Worm (Caenorhabditis elegans) whole organism, L2 larva: ENCODE results near the gene B0524.6.

ENCODE experiments used
- C34F6.9 ChIP-seq: fragments of 150-350 bp; optimal IDR thresholded peaks from 2 replicates; lab custom pipeline; 2014; ENCODE audit warnings: missing biosample characterization, missing genetic modification characterization
- R02D3.7 ChIP-seq: fragments of 150-350 bp; optimal IDR thresholded peaks from 2 replicates; lab custom pipeline; 2014; ENCODE audit warnings: missing biosample characterization, missing genetic modification characterization
- Y55F3AM.14 ChIP-seq: fragments of 200-800 bp; sonication (Bioruptor generic); optimal IDR thresholded peaks from 2 replicates; lab custom pipeline; 2018; ENCODE audit warnings: mild to moderate bottlenecking, missing genetic modification characterization, missing compliant biosample characterization
- ZK546.5 ChIP-seq: sonication (generic microtip); optimal IDR thresholded peaks from 2 replicates; lab custom pipeline; 2017; ENCODE audit warnings: missing biosample characterization, missing genetic modification characterization
- ama-1 ChIP-seq: fragments of 150-350 bp; optimal IDR thresholded peaks from 2 replicates; lab custom pipeline; 2018; ENCODE audit warnings: inconsistent platforms
- blmp-1 ChIP-seq: sonication (generic microtip); optimal IDR thresholded peaks from 2 replicates; lab custom pipeline; 2017; ENCODE audit warnings: missing genetic modification characterization, mild to moderate bottlenecking, missing compliant biosample characterization, antibody characterized with exemption, moderate library complexity; ENCODE audit not compliant: insufficient read depth
- ceh-16 ChIP-seq: fragments of 150-350 bp; optimal IDR thresholded peaks from 2 replicates; lab custom pipeline; 2014; ENCODE audit warnings: missing biosample characterization, missing genetic modification characterization
- crh-2 ChIP-seq: sonication (generic microtip); optimal IDR thresholded peaks from 2 replicates; lab custom pipeline; 2017; ENCODE audit warnings: missing biosample characterization, missing genetic modification characterization
- egl-27 ChIP-seq: sonication (generic microtip); optimal IDR thresholded peaks from 3 replicates; lab custom pipeline; 2017; ENCODE audit warnings: missing biosample characterization, missing genetic modification reagents, missing genetic modification characterization
- elt-1 ChIP-seq: fragments of 150-350 bp; optimal IDR thresholded peaks from 2 replicates; lab custom pipeline; 2014; ENCODE audit warnings: missing biosample characterization, missing genetic modification characterization
- elt-3 ChIP-seq: sonication (generic microtip); optimal IDR thresholded peaks from 2 replicates; lab custom pipeline; 2017; ENCODE audit warnings: missing biosample characterization, missing genetic modification characterization
- gmeb-1 ChIP-seq: fragments of 150-350 bp; optimal IDR thresholded peaks from 2 replicates; lab custom pipeline; 2014; ENCODE audit warnings: missing biosample characterization, missing genetic modification characterization
- lin-11 ChIP-seq: fragments of 150-350 bp; sonication (generic microtip); optimal IDR thresholded peaks from 2 replicates; lab custom pipeline; 2014; ENCODE audit warnings: missing biosample characterization, missing genetic modification characterization, inconsistent platforms, mixed read lengths
- lin-13 ChIP-seq: fragments of 150-350 bp; optimal IDR thresholded peaks from 2 replicates; lab custom pipeline; 2014; ENCODE audit warnings: missing biosample characterization, missing genetic modification reagents, missing genetic modification characterization
- lin-39 ChIP-seq: fragments of 150-350 bp; optimal IDR thresholded peaks from 2 replicates; lab custom pipeline; 2014; ENCODE audit warnings: missing biosample characterization, missing genetic modification reagents, missing genetic modification characterization
- lsy-2 ChIP-seq, 2 experiments: fragments of 150-350 bp in 1 of 2; sonication (generic microtip) in 1 of 2; optimal IDR thresholded peaks; 2 replicates each; lab custom pipeline; 2014 to 2017; ENCODE audit warnings: missing biosample characterization in 2 of 2, missing genetic modification characterization in 2 of 2
- mdl-1 ChIP-seq, 2 experiments: fragments of 150-350 bp in 1 of 2; sonication (generic microtip) in 1 of 2; optimal IDR thresholded peaks; 2 replicates each; lab custom pipeline; 2017; ENCODE audit warnings: missing biosample characterization in 2 of 2, missing genetic modification characterization in 2 of 2
- nhr-12 ChIP-seq: fragments of 150-350 bp; optimal IDR thresholded peaks from 2 replicates; lab custom pipeline; 2014; ENCODE audit warnings: missing biosample characterization, missing genetic modification characterization
- nhr-237 ChIP-seq: fragments of 150-350 bp; optimal IDR thresholded peaks from 2 replicates; lab custom pipeline; 2014; ENCODE audit warnings: missing biosample characterization, missing genetic modification characterization
- nhr-6 ChIP-seq: fragments of 150-350 bp; optimal IDR thresholded peaks from 2 replicates; lab custom pipeline; 2014; ENCODE audit warnings: missing biosample characterization, missing genetic modification characterization
- nhr-77 ChIP-seq: fragments of 150-350 bp; optimal IDR thresholded peaks from 2 replicates; lab custom pipeline; 2014; ENCODE audit warnings: missing biosample characterization, missing genetic modification characterization
- peb-1 ChIP-seq: fragments of 150-350 bp; optimal IDR thresholded peaks from 2 replicates; lab custom pipeline; 2014; ENCODE audit warnings: missing biosample characterization, missing genetic modification characterization
- sem-4 ChIP-seq: fragments of 150-350 bp; optimal IDR thresholded peaks from 2 replicates; lab custom pipeline; 2014; ENCODE audit warnings: missing biosample characterization, missing genetic modification reagents, missing genetic modification characterization
- skn-1 ChIP-seq: sonication (generic microtip); optimal IDR thresholded peaks from 2 replicates; lab custom pipeline; 2017; ENCODE audit warnings: missing biosample characterization, missing genetic modification characterization
- sma-3 ChIP-seq: sonication (generic microtip); optimal IDR thresholded peaks from 2 replicates; lab custom pipeline; 2016; ENCODE audit warnings: missing genetic modification reagents, missing genetic modification characterization, missing compliant biosample characterization
- snpc-4 ChIP-seq: fragments of 150-350 bp; optimal IDR thresholded peaks from 2 replicates; lab custom pipeline; 2014; ENCODE audit warnings: missing biosample characterization, missing genetic modification characterization
- unc-39 ChIP-seq: fragments of 150-350 bp; optimal IDR thresholded peaks from 2 replicates; lab custom pipeline; 2014; ENCODE audit warnings: missing biosample characterization, missing genetic modification characterization
- zag-1 ChIP-seq: fragments of 150-350 bp; optimal IDR thresholded peaks from 2 replicates; lab custom pipeline; 2014; ENCODE audit warnings: missing biosample characterization, missing genetic modification characterization
- ztf-1 ChIP-seq: fragments of 200-800 bp; sonication (Bioruptor generic); conservative IDR thresholded peaks from 2 replicates; pipeline ENCODE4 v1.3.6; 2022; ENCODE audit warnings: missing genetic modification characterization, missing compliant biosample characterization
- ztf-11 ChIP-seq: sonication (generic microtip); optimal IDR thresholded peaks from 2 replicates; lab custom pipeline; 2017; ENCODE audit warnings: missing biosample characterization, missing genetic modification characterization
- ztf-4 ChIP-seq: fragments of 150-350 bp; optimal IDR thresholded peaks from 2 replicates; lab custom pipeline; 2014; ENCODE audit warnings: missing biosample characterization, missing genetic modification characterization

The B0524.6 gene

ce11 chrIII:1950236-1950635 lies 44.8 kb upstream of the B0524.6 start, which contains the start of the genes polh-1 and rps-22 (continued):
- no peak for TF ChIP-seq mdl-1 (tag; optimal IDR thresholded peaks at IDR 0.05; lab: Kevin White, UChicago)
- TF ChIP-seq egl-27, result peak; percentile 11
- TF ChIP-seq lin-39 (tag; lab: Kevin White, UChicago), result peak; percentile 60
- no peak for TF ChIP-seq unc-39
- peak; percentile 72 for TF ChIP-seq ama-1 (lab: Kevin White, UChicago)
- no peak for TF ChIP-seq ztf-11
- peak; percentile 64 for TF ChIP-seq blmp-1 (tag; lab: Kevin White, UChicago)
- TF ChIP-seq elt-3 (tag; lab: Kevin White, UChicago), result no peak
- TF ChIP-seq skn-1 (tag; lab: Kevin White, UChicago), result no peak
- TF ChIP-seq R02D3.7 (tag; lab: Kevin White, UChicago), result no peak
- TF ChIP-seq nhr-12 (tag; lab: Kevin White, UChicago), result no peak
- no peak for TF ChIP-seq Y55F3AM.14
- no peak for TF ChIP-seq peb-1 (tag; lab: Kevin White, UChicago)
- TF ChIP-seq ceh-16 (tag; lab: Kevin White, UChicago), result peak; percentile 44
- peak; percentile 73 for TF ChIP-seq snpc-4
- peak; percentile 88 for TF ChIP-seq lin-11 (tag; lab: Kevin White, UChicago)

ce11 chrIII:1949362-1949761 lies 43.9 kb upstream of the B0524.6 start:
- TF ChIP-seq skn-1 (tag; lab: Kevin White, UChicago) (no peak), lin-13 (GFP tag; lab: Kevin White, UChicago) (no peak), gmeb-1 (tag; lab: Kevin White, UChicago) (no peak), ztf-1 (GFP tag; lab: Robert Waterston, UW) (no peak), zag-1 (tag; lab: Kevin White, UChicago) (no peak), sem-4 (no peak), ztf-4 (tag; lab: Kevin White, UChicago) (no peak), lsy-2 (tag; optimal IDR thresholded peaks at IDR 0.05; lab: Kevin White, UChicago) (no peak)

- TF ChIP-seq elt-1 (tag; lab: Kevin White, UChicago) (no peak), C34F6.9 (tag; lab: Kevin White, UChicago) (no peak), sma-3 (GFP tag; lab: Kevin White, UChicago) (no peak)
- TF ChIP-seq, all 48 proteins: peak for 0
Measured at ce11 chrIII:1947851-1948250, 42.4 kb upstream of the B0524.6 start.

- TF ChIP-seq ceh-16 (tag; lab: Kevin White, UChicago) (no peak), elt-3 (tag; lab: Kevin White, UChicago) (no peak), ZK546.5 (tag; lab: Kevin White, UChicago) (no peak)
Measured at ce11 chrIII:1943488-1943887, 38.0 kb upstream of the B0524.6 start, which contains the start of gene F53A3.1. Gene F53A3.1, minus strand, starts transcription at chrIII:1943637.

- TF ChIP-seq nhr-77 (tag; lab: Kevin White, UChicago) (no peak), ama-1 (lab: Kevin White, UChicago) (no peak), lsy-2 (tag; optimal IDR thresholded peaks at IDR 0.05; lab: Kevin White, UChicago) (peak in 1 of 2 experiments; percentile 47)
Measured at ce11 chrIII:1939625-1939988, 34.2 kb upstream of the B0524.6 start.

- TF ChIP-seq lin-13 (GFP tag; lab: Kevin White, UChicago), result peak; percentile 48
- no peak for TF ChIP-seq elt-3 (tag; lab: Kevin White, UChicago)
- no peak for TF ChIP-seq lin-39 (tag; lab: Kevin White, UChicago)
- TF ChIP-seq lsy-2 (tag; optimal IDR thresholded peaks at IDR 0.05; lab: Kevin White, UChicago), result peak; percentile 7 to 65
- no peak for TF ChIP-seq ama-1 (lab: Kevin White, UChicago)
- no peak for TF ChIP-seq nhr-237 (tag; lab: Kevin White, UChicago)
- no peak for TF ChIP-seq R02D3.7 (tag; lab: Kevin White, UChicago)
- no peak for TF ChIP-seq nhr-6
- no peak for TF ChIP-seq crh-2
- TF ChIP-seq, all 48 proteins: peak for 2
Measured at ce11 chrIII:1938712-1939624, 33.5 kb upstream of the B0524.6 start.
